Fruit fly (Drosophila melanogaster) whole organism, pupa: ENCODE measurements around the gene CG12321.

Experiments
- CG15710 ChIP-seq: fragments of 200-800 bp; sonication (Bioruptor generic); optimal IDR thresholded peaks from 2 replicates; lab custom pipeline; 2018; ENCODE audit warnings: missing biosample characterization, mild to moderate bottlenecking, missing genetic modification characterization, moderate library complexity
- CG32121 ChIP-seq: fragments of 200-800 bp; sonication (Bioruptor generic); IDR thresholded peaks from 2 replicates; pipeline ENCODE4 v1.3.6; 2022; ENCODE audit warnings: missing biosample characterization, missing genetic modification characterization
- Pif1A ChIP-seq: fragments of 200-800 bp; sonication (Bioruptor generic); optimal IDR thresholded peaks from 3 replicates; lab custom pipeline; 2016; ENCODE audit warnings: missing biosample characterization, missing genetic modification characterization
- Snoo ChIP-seq: fragments of 200-800 bp; sonication (Bioruptor generic); optimal IDR thresholded peaks from 3 replicates; lab custom pipeline; 2017; ENCODE audit warnings: missing biosample characterization, mild to moderate bottlenecking, missing genetic modification characterization, inconsistent platforms

DNA sequence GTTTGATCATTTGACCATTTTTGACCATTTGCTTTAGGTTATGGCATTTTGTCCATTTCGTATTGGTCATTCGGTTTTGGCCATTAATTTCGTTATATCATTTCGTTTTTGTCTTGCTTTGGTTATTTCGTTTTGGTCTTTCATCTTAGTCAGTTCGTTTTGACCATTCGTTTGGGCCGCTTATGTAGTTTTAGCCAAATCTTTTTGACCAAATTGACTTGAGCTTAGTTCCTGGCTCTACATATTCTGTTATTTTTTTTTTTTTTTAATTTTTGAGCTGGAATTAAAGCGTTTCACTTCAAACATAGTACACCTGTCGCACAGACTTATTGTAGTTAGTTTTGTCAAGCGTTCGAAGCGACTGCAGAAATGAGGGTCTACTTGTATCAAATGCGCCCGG, 30.1 kb downstream of the CG12321 start, which contains the start of gene CG14315:
- no peak for TF ChIP-seq Snoo (tag; lab: Kevin White, UChicago)
- TF ChIP-seq CG15710 (tag; lab: Kevin White, UChicago) = no peak
- no peak for TF ChIP-seq CG32121 (GFP tag; lab: Robert Waterston, UW)
- TF ChIP-seq Pif1A (GFP tag; lab: Kevin White, UChicago) = no peak
